Worm (Caenorhabditis elegans) whole organism, L4/young adult: ENCODE data around the gene F38E9.6.

Experiments
- W03F9.2 ChIP-seq: fragments of 150-350 bp; optimal IDR thresholded peaks from 2 replicates; lab custom pipeline; 2014; ENCODE audit warnings: missing biosample characterization, missing genetic modification characterization
- him-1 ChIP-seq: sonication (generic microtip); optimal IDR thresholded peaks from 2 replicates; lab custom pipeline; 2016; ENCODE audit warnings: missing genotype, missing genetic modification reagents, missing genetic modification characterization, missing compliant biosample characterization

- TF ChIP-seq him-1 (tag; lab: Kevin White, UChicago) (no peak), W03F9.2 (tag; lab: Kevin White, UChicago) (no peak)
Measured at ce11 chrX:16400897-16401296, 31.3 kb upstream of the F38E9.6 start.
